Worm (Caenorhabditis elegans): Measurements from ENCODE around the gene srh-174.

srh-174 gene

DNA sequence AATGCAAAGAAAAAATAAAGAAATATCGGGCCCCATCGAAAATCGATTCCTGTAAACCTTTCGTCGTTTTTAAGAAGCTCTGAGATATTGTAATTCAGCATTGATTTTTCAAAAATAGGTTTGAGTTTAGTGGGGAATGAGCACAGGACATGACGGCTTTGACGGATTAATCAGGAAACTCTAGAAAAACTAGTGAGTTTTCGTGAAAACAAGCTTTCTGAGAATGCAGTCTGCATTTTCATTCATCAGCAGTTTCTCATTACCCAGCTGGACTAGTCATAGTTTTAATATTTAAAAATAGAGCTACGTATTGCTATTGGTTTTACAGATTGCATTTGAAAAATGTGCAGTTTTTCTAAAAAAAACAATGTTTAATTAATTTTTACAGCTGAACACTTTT, 13.7 kb downstream of the srh-174 start, which contains the start of gene srz-47:
TSS of gene srz-47 (minus strand) at position 101 of the 400 bp plus-strand sequence.
- TF ChIP-seq ets-4 (tag; optimal IDR thresholded peaks at IDR 0.05), result no peak

DNA sequence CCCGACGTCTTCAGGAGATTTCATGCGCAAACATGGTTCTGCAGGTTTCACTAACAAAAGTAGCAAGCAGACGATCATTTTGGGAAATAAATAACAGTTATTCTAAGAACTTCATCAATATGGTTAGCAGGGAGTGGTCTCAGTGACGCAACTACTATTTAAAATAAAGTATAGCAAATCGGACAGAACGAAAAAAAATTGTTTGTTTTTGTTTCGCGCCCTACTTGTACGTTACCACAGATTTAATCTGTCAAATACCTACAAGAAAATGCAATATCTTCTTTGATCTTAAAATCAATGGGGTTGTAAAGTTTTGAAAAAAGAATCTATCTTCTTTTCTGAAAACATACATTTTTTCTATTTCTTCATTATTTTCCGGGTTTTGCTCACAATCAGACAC, 20.4 kb downstream of the srh-174 start, which contains the start of gene srz-96:
TSS of gene srz-96 (plus strand) at position 301 of the 400 bp plus-strand sequence.
- TF ChIP-seq pag-3 (tag; optimal IDR thresholded peaks at IDR 0.05; ENCODE audit: borderline replicate concordance) (no peak), hlh-13 (GFP tag; optimal IDR thresholded peaks at IDR 0.05) (no peak), rnt-1 (tag; optimal IDR thresholded peaks at IDR 0.05) (no peak), unc-3 (GFP tag; conservative IDR thresholded peaks at IDR 0.05) (no peak), unc-3 (tag; optimal IDR thresholded peaks at IDR 0.05) (no peak), pqm-1 (tag; optimal IDR thresholded peaks at IDR 0.05) (no peak), fkh-10 (GFP tag; optimal IDR thresholded peaks at IDR 0.05) (no peak)

DNA sequence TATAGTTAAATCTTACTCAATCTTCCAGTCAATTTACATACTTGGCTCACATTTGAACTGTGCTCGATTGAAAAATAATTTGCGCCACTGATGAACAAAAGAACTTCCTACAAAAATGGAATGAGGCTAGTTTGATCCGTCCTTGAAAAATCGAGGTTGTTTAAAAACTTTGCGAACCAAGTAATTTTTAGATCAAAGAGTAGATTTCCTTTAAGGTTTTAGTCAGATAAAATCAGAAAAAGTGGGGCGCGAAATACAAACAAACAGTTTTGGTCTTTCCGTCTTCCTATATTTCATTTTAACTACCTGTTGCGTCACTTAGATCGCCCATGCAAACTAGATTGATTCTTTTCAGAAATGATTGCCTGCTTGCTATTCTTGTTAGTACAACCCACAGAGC, 23.3 kb downstream of the srh-174 start, which contains the start of gene Y68A4A.10:
TSS of gene Y68A4A.10 (plus strand) at position 301 of the 400 bp plus-strand sequence.
- TF ChIP-seq sox-2 (GFP tag; IDR thresholded peaks at IDR 0.05) (no peak), lin-11 (tag; optimal IDR thresholded peaks at IDR 0.05) (no peak), ceh-22 (tag; optimal IDR thresholded peaks at IDR 0.05) (no peak), fkh-6 (tag; optimal IDR thresholded peaks at IDR 0.05) (no peak), pag-3 (tag; optimal IDR thresholded peaks at IDR 0.05; ENCODE audit: borderline replicate concordance) (no peak), unc-55 (GFP tag; optimal IDR thresholded peaks at IDR 0.05) (no peak), pat-9 (tag; optimal IDR thresholded peaks at IDR 0.05) (no peak), pqm-1 (tag; optimal IDR thresholded peaks at IDR 0.05) (no peak), sdc-2 (tag; optimal IDR thresholded peaks at IDR 0.05) (no peak), ceh-9 (tag; optimal IDR thresholded peaks at IDR 0.05) (no peak), sox-4 (tag; optimal IDR thresholded peaks at IDR 0.05) (no peak), odd-2 (tag; optimal IDR thresholded peaks at IDR 0.05) (no peak), elt-2 (tag; optimal IDR thresholded peaks at IDR 0.05) (no peak), hlh-15 (tag; optimal IDR thresholded peaks at IDR 0.05) (no peak), ceh-45 (GFP tag; IDR thresholded peaks at IDR 0.05) (no peak)

- no peak for TF ChIP-seq sdc-2 (tag; optimal IDR thresholded peaks at IDR 0.05)
- TF ChIP-seq ceh-19 (GFP tag; optimal IDR thresholded peaks at IDR 0.05), result no peak
- no peak for TF ChIP-seq unc-3 (GFP tag; conservative IDR thresholded peaks at IDR 0.05)
- no peak for TF ChIP-seq unc-3 (tag; optimal IDR thresholded peaks at IDR 0.05)
- no peak for TF ChIP-seq pqm-1 (tag; optimal IDR thresholded peaks at IDR 0.05)
- TF ChIP-seq che-1 (tag; optimal IDR thresholded peaks at IDR 0.05), result no peak
- TF ChIP-seq pros-1 (tag; optimal IDR thresholded peaks at IDR 0.05), result no peak
- TF ChIP-seq K09A11.1 (tag; optimal IDR thresholded peaks at IDR 0.05; ENCODE audit: insufficient read depth), result no peak
- TF ChIP-seq elt-2 (tag; optimal IDR thresholded peaks at IDR 0.05), result no peak
- TF ChIP-seq hlh-30 (tag; optimal IDR thresholded peaks at IDR 0.05; ENCODE audit: insufficient read depth), result no peak
Measured at ce11 chrV:17206469-17206868, 27.9 kb downstream of the srh-174 start.

DNA sequence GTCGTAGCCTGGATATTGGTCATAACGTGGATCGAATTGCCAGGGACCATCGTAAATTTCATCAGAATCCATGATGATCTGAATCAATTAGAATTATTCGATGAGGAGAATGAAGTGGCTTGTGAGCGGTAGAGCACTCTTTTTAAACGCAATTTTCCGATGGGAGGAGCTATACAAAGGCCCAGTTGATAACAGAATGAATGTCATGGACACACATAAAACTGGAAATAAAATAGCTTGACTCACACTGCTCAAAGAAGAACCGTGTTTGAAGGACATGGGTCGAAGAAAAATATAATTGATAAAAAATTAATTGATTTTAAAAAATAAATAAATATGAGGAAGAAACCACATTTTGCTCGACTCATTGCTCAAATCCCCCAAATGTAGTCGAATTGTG, 29.5 kb downstream of the srh-174 start, which contains the start of gene Y68A4A.13:
TSS of gene Y68A4A.13 (minus strand) at position 101 of the 400 bp plus-strand sequence.
- TF ChIP-seq lin-11 (tag; optimal IDR thresholded peaks at IDR 0.05), result no peak

ce11 chrV:17211989-17212731, 33.6 kb downstream of the srh-174 start, which contains the start of gene srh-236:
Gene srh-236, minus strand, starts transcription at chrV:17212039.
- peak; percentile 59 for TF ChIP-seq pag-3 (tag; optimal IDR thresholded peaks at IDR 0.05; ENCODE audit: borderline replicate concordance)
- TF ChIP-seq ref-2 (tag; optimal IDR thresholded peaks at IDR 0.05), result no peak
- TF ChIP-seq tbx-7 (tag; optimal IDR thresholded peaks at IDR 0.05), result no peak

Measured in whole organism, late embryonic.